Fruit fly (Drosophila melanogaster) whole organism, embryonic: ENCODE data around the gene amrt.

ENCODE experiments used
- Aef1 ChIP-seq: fragments of 200-800 bp; sonication (Bioruptor generic); IDR thresholded peaks from 3 replicates; pipeline ENCODE4 v1.3.6; 2022; ENCODE audit warnings: missing biosample characterization, missing genetic modification characterization
- Antp ChIP-seq: fragments of 200-800 bp; sonication (Bioruptor generic); optimal IDR thresholded peaks from 3 replicates; lab custom pipeline; 2016; ENCODE audit warnings: missing biosample characterization, missing genetic modification characterization
- Atf3 ChIP-seq: fragments of 200-800 bp; sonication (Bioruptor generic); optimal IDR thresholded peaks from 3 replicates; lab custom pipeline; 2016; ENCODE audit warnings: missing biosample characterization, missing genetic modification characterization
- B-H1 ChIP-seq: fragments of 200-800 bp; sonication (Bioruptor generic); IDR thresholded peaks from 3 replicates; pipeline ENCODE4 v1.3.6; 2022; ENCODE audit warnings: missing biosample characterization, missing genetic modification characterization
- CG10366 ChIP-seq: fragments of 200-800 bp; sonication (Bioruptor generic); IDR thresholded peaks from 2 replicates; pipeline ENCODE4 v1.3.6; 2022; ENCODE audit warnings: missing biosample characterization, missing genetic modification characterization
- CG10462 ChIP-seq: fragments of 200-800 bp; sonication (Bioruptor generic); optimal IDR thresholded peaks from 2 replicates; lab custom pipeline; 2016; ENCODE audit warnings: missing biosample characterization, missing genetic modification characterization
- CG11695 ChIP-seq: fragments of 200-800 bp; sonication (Bioruptor generic); IDR thresholded peaks from 3 replicates; pipeline ENCODE4 v1.3.6; 2022; ENCODE audit warnings: missing biosample characterization, missing genetic modification characterization
- CG11696 ChIP-seq: fragments of 200-800 bp; sonication (Bioruptor generic); IDR thresholded peaks from 2 replicates; pipeline ENCODE4 v1.3.6; 2022; ENCODE audit warnings: missing biosample characterization, missing genetic modification characterization
- CG12071 ChIP-seq: fragments of 200-800 bp; sonication (Bioruptor generic); optimal IDR thresholded peaks from 3 replicates; lab custom pipeline; 2018; ENCODE audit warnings: missing biosample characterization, mild to moderate bottlenecking, missing genetic modification characterization
- CG12236 ChIP-seq: fragments of 200-800 bp; sonication (Bioruptor generic); optimal IDR thresholded peaks from 2 replicates; lab custom pipeline; 2016; ENCODE audit warnings: missing biosample characterization, missing genetic modification characterization
- CG14860 ChIP-seq: fragments of 200-800 bp; sonication (Bioruptor generic); IDR thresholded peaks from 3 replicates; pipeline ENCODE4 v1.3.6; 2022; ENCODE audit warnings: missing biosample characterization, missing genetic modification characterization; ENCODE audit not compliant: partially characterized antibody
- CG16813 ChIP-seq: fragments of 200-800 bp; sonication (Bioruptor generic); IDR thresholded peaks from 3 replicates; pipeline ENCODE4 v1.3.6; 2022; ENCODE audit warnings: missing biosample characterization, missing genetic modification characterization; ENCODE audit not compliant: partially characterized antibody
- CG1832 ChIP-seq: fragments of 200-800 bp; sonication (Bioruptor generic); optimal IDR thresholded peaks from 2 replicates; lab custom pipeline; 2017; ENCODE audit warnings: missing biosample characterization, mild to moderate bottlenecking, missing genetic modification characterization, inconsistent platforms
- CG18619 ChIP-seq: fragments of 200-800 bp; sonication (Bioruptor generic); optimal IDR thresholded peaks from 3 replicates; lab custom pipeline; 2017; ENCODE audit warnings: missing biosample characterization, mild to moderate bottlenecking, missing genetic modification characterization
- CG42726 ChIP-seq: fragments of 200-800 bp; sonication (Bioruptor generic); IDR thresholded peaks from 2 replicates; pipeline ENCODE4 v1.3.6; 2022; ENCODE audit warnings: missing biosample characterization, missing genetic modification characterization; ENCODE audit not compliant: partially characterized antibody
- CG4617 ChIP-seq: fragments of 200-800 bp; sonication (Bioruptor generic); optimal IDR thresholded peaks from 3 replicates; lab custom pipeline; 2016; ENCODE audit warnings: missing biosample characterization, missing genetic modification characterization, borderline replicate concordance
- CG4820 ChIP-seq: fragments of 200-800 bp; sonication (Bioruptor generic); optimal IDR thresholded peaks from 3 replicates; lab custom pipeline; 2016; ENCODE audit warnings: missing biosample characterization, missing genetic modification characterization
- CG6765 ChIP-seq: fragments of 200-800 bp; sonication (Bioruptor generic); optimal IDR thresholded peaks from 3 replicates; lab custom pipeline; 2017; ENCODE audit warnings: missing biosample characterization, mild to moderate bottlenecking, missing genetic modification characterization
- CG7271 ChIP-seq: fragments of 200-800 bp; sonication (Bioruptor generic); optimal IDR thresholded peaks from 2 replicates; lab custom pipeline; 2018; ENCODE audit warnings: missing biosample characterization, mild to moderate bottlenecking, missing genetic modification characterization, moderate library complexity
- CG8290 ChIP-seq, 3 experiments: fragments of 200-800 bp; sonication (Bioruptor generic); optimal IDR thresholded peaks; 2 replicates each; lab custom pipeline; 2016 to 2019; ENCODE audit warnings: missing biosample characterization in 3 of 3, missing genetic modification characterization in 3 of 3, mild to moderate bottlenecking in 2 of 3, moderate library complexity in 1 of 3
- CG8388 ChIP-seq: fragments of 200-800 bp; sonication (Bioruptor generic); optimal IDR thresholded peaks from 2 replicates; lab custom pipeline; 2019; ENCODE audit warnings: missing biosample characterization, mild to moderate bottlenecking, missing genetic modification characterization, moderate library complexity
- CG9817 ChIP-seq: fragments of 200-800 bp; sonication (Bioruptor generic); optimal IDR thresholded peaks from 2 replicates; lab custom pipeline; 2018; ENCODE audit warnings: missing biosample characterization, mild to moderate bottlenecking, missing genetic modification characterization, moderate library complexity
- Dfd ChIP-seq, 2 experiments: fragments of >200 bp; optimal IDR thresholded peaks; 2 replicates each; lab custom pipeline; 2017; ENCODE audit warnings: missing biosample characterization in 2 of 2, missing genetic modification characterization in 2 of 2
- Doc2 ChIP-seq: fragments of 200-800 bp; sonication (Bioruptor generic); IDR thresholded peaks from 2 replicates; pipeline ENCODE4 v1.3.6; 2022; ENCODE audit warnings: missing biosample characterization, missing genetic modification characterization
- Dp ChIP-seq: fragments of 200-800 bp; sonication (Bioruptor generic); optimal IDR thresholded peaks from 2 replicates; lab custom pipeline; 2018; ENCODE audit warnings: missing biosample characterization, mild to moderate bottlenecking, missing genetic modification characterization, moderate library complexity
- Fer3 ChIP-seq: fragments of 200-800 bp; sonication (Bioruptor generic); optimal IDR thresholded peaks from 2 replicates; lab custom pipeline; 2018; ENCODE audit warnings: missing biosample characterization, mild to moderate bottlenecking, missing genetic modification characterization, moderate library complexity
- MESR4 ChIP-seq: fragments of 200-800 bp; sonication (Bioruptor generic); optimal IDR thresholded peaks from 2 replicates; lab custom pipeline; 2018; ENCODE audit warnings: missing biosample characterization, mild to moderate bottlenecking, missing genetic modification characterization, moderate library complexity
- Mrtf ChIP-seq: fragments of 200-800 bp; sonication (Bioruptor generic); IDR thresholded peaks from 3 replicates; pipeline ENCODE4 v1.3.6; 2022; ENCODE audit warnings: missing biosample characterization, missing genetic modification characterization
- Myb ChIP-seq: fragments of 200-800 bp; sonication (Bioruptor generic); optimal IDR thresholded peaks from 2 replicates; lab custom pipeline; 2016; ENCODE audit warnings: missing biosample characterization, missing genetic modification characterization
- Neu2 ChIP-seq: fragments of 200-800 bp; sonication (Bioruptor generic); optimal IDR thresholded peaks from 3 replicates; lab custom pipeline; 2016; ENCODE audit warnings: missing biosample characterization, missing genetic modification characterization, borderline replicate concordance
- Nf-YB ChIP-seq: fragments of 200-800 bp; sonication (Bioruptor generic); optimal IDR thresholded peaks from 3 replicates; lab custom pipeline; 2019; ENCODE audit warnings: missing biosample characterization, mild to moderate bottlenecking, missing genetic modification characterization, moderate library complexity
- Rfx ChIP-seq: fragments of 200-800 bp; sonication (Bioruptor generic); IDR thresholded peaks from 2 replicates; pipeline ENCODE4 v1.3.6; 2022; ENCODE audit warnings: missing biosample characterization, missing genetic modification characterization
- Sin3A ChIP-seq: fragments of >200 bp; optimal IDR thresholded peaks from 2 replicates; lab custom pipeline; 2018
- al ChIP-seq: fragments of 200-800 bp; sonication (Bioruptor generic); IDR thresholded peaks from 2 replicates; pipeline ENCODE4 v1.3.6; 2022; ENCODE audit warnings: missing biosample characterization, missing genetic modification characterization
- bsh ChIP-seq, 2 experiments: fragments of 200-800 bp; sonication (Bioruptor generic); optimal IDR thresholded peaks; 2 replicates each; lab custom pipeline; 2017 to 2018; ENCODE audit warnings: mild to moderate bottlenecking in 2 of 2, missing biosample characterization in 2 of 2, missing genetic modification characterization in 2 of 2, moderate library complexity in 1 of 2
- dm ChIP-seq: fragments of 200-800 bp; sonication (Bioruptor generic); optimal IDR thresholded peaks from 3 replicates; lab custom pipeline; 2016; ENCODE audit warnings: missing biosample characterization, missing genetic modification characterization
- esg ChIP-seq: fragments of 200-800 bp; sonication (Bioruptor generic); conservative IDR thresholded peaks from 2 replicates; pipeline ENCODE4 v1.3.6; 2022; ENCODE audit warnings: missing biosample characterization, missing genetic modification characterization
- gce ChIP-seq: fragments of 200-800 bp; sonication (Bioruptor generic); IDR thresholded peaks from 3 replicates; pipeline ENCODE4 v1.3.6; 2022; ENCODE audit warnings: missing biosample characterization, missing genetic modification characterization
- hb ChIP-seq: fragments of 200-800 bp; sonication (Bioruptor generic); IDR thresholded peaks from 3 replicates; pipeline ENCODE4 v1.3.6; 2022; ENCODE audit warnings: missing biosample characterization, missing genetic modification characterization; ENCODE audit not compliant: partially characterized antibody
- klu ChIP-seq: fragments of 200-800 bp; sonication (Bioruptor generic); IDR thresholded peaks from 2 replicates; pipeline ENCODE4 v1.3.6; 2022; ENCODE audit warnings: missing biosample characterization, missing genetic modification characterization
- lab ChIP-seq: fragments of 200-800 bp; sonication (Bioruptor generic); optimal IDR thresholded peaks from 3 replicates; lab custom pipeline; 2017; ENCODE audit warnings: missing biosample characterization, missing genetic modification characterization, mild to moderate bottlenecking, moderate library complexity, missing genetic modification reagents
- nmo ChIP-seq: fragments of 200-800 bp; sonication (Bioruptor generic); optimal IDR thresholded peaks from 2 replicates; lab custom pipeline; 2018; ENCODE audit warnings: missing biosample characterization, mild to moderate bottlenecking, missing genetic modification characterization, moderate library complexity
- org-1 ChIP-seq: fragments of 200-800 bp; sonication (Bioruptor generic); optimal IDR thresholded peaks from 2 replicates; lab custom pipeline; 2017; ENCODE audit warnings: missing biosample characterization, missing genetic modification characterization
- salm ChIP-seq: fragments of 200-800 bp; sonication (Bioruptor generic); optimal IDR thresholded peaks from 2 replicates; lab custom pipeline; 2018; ENCODE audit warnings: missing biosample characterization, mild to moderate bottlenecking, missing genetic modification characterization
- slbo ChIP-seq: fragments of 200-800 bp; sonication (Bioruptor generic); IDR thresholded peaks from 2 replicates; pipeline ENCODE4 v1.3.6; 2022; ENCODE audit warnings: missing biosample characterization, missing genetic modification characterization
- slp2 ChIP-seq: fragments of 200-800 bp; sonication (Bioruptor generic); optimal IDR thresholded peaks from 2 replicates; lab custom pipeline; 2016; ENCODE audit warnings: missing biosample characterization, missing genetic modification characterization
- stc ChIP-seq: fragments of 200-800 bp; sonication (Bioruptor generic); IDR thresholded peaks from 2 replicates; pipeline ENCODE4 v1.3.6; 2022; ENCODE audit warnings: missing biosample characterization, missing genetic modification characterization
- tin ChIP-seq: fragments of 200-800 bp; sonication (Bioruptor generic); optimal IDR thresholded peaks from 3 replicates; lab custom pipeline; 2016; ENCODE audit warnings: missing biosample characterization, missing genetic modification characterization
- z ChIP-seq: fragments of 200-800 bp; sonication (Bioruptor generic); IDR thresholded peaks from 3 replicates; pipeline ENCODE4 v1.3.6; 2022; ENCODE audit warnings: missing biosample characterization, missing genetic modification characterization

Gene amrt

DNA sequence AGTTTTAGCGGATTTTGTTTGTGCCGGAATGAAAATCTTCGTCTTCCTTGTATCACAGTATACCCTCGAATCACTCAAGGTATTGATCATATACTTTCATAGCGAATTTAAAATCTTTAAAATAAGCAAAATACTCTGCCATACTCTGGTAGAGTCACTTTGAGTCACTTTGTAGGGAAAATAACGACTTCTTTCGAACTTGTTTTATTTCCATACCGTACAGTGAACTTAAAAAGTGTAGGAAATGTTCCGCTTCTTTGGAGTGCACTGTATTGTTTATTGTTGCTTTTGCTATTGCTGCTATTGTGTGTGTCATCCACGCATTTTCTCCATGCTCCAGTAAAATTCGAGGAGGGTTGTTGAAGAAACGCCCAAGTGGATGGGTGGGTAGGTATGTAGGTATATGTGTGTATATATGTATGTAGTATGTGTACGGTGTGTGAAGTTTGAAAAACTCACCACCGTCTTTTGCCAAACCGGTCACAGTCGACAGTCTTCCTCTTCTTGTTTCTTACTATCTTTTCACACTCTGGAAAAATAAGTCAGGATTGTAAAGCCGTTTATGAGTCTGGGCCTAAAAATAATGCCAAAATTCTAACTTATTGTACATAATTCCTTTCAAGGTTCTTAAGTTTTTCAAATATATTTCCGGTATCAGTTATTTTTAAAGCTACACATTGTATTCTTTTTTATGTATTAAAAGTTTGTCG lies 6.9 kb downstream of the amrt start (continued):
- TF ChIP-seq CG4820 (no peak), CG6765 (GFP tag; lab: Kevin White, UChicago) (no peak), al (no peak), CG12236 (GFP tag; lab: Kevin White, UChicago) (no peak), Rfx (GFP tag; lab: Robert Waterston, UW) (0 out of 2 replicates have a peak, but pooled peaks have one; percentile 11), gce (GFP tag; lab: Robert Waterston, UW) (no peak), Myb (GFP tag; lab: Kevin White, UChicago) (no peak), Dp (GFP tag; lab: Kevin White, UChicago) (no peak), CG4617 (GFP tag; lab: Kevin White, UChicago) (no peak), CG12071 (peak; percentile 17), hb (GFP tag; lab: Robert Waterston, UW) (no peak), salm (no peak), Doc2 (GFP tag; lab: Robert Waterston, UW) (no peak), slbo (GFP tag; lab: Robert Waterston, UW) (peak; percentile 37), CG10462 (GFP tag; lab: Kevin White, UChicago) (no peak), org-1 (GFP tag; lab: Kevin White, UChicago) (peak; percentile 16), CG8388 (GFP tag; lab: Kevin White, UChicago) (peak; percentile 38), CG14860 (GFP tag; lab: Robert Waterston, UW) (no peak), B-H1 (GFP tag; lab: Robert Waterston, UW) (no peak), dm (GFP tag; lab: Kevin White, UChicago) (no peak), Fer3 (no peak), Mrtf (GFP tag; lab: Robert Waterston, UW) (no peak), CG11695 (GFP tag; lab: Robert Waterston, UW) (peak; percentile 31; the same call in 1 of the 3 replicates), Neu2 (GFP tag; lab: Kevin White, UChicago) (no peak), nmo (GFP tag; lab: Kevin White, UChicago) (peak; percentile 23), CG16813 (GFP tag; lab: Robert Waterston, UW) (no peak), tin (GFP tag; lab: Kevin White, UChicago) (peak; percentile 15), CG42726 (GFP tag; lab: Robert Waterston, UW) (no peak), stc (GFP tag; lab: Robert Waterston, UW) (no peak), CG9817 (peak; percentile 17), Sin3A (no peak), CG18619 (GFP tag; lab: Kevin White, UChicago) (no peak), Antp (GFP tag; lab: Kevin White, UChicago) (peak; percentile 30), Dfd (GFP tag; optimal IDR thresholded peaks at IDR 0.05; lab: Kevin White, UChicago) (no peak), MESR4 (GFP tag; lab: Kevin White, UChicago) (no peak), esg (GFP tag; lab: Robert Waterston, UW) (0 out of 2 replicates have a peak, but pooled peaks have one; percentile 16), Aef1 (GFP tag; lab: Robert Waterston, UW) (peak; percentile 13; the same call in 1 of the 3 replicates), bsh (GFP tag; optimal IDR thresholded peaks at IDR 0.05; lab: Kevin White, UChicago) (peak in 1 of 2 experiments; percentile 59), CG7271 (no peak), Atf3 (no peak), slp2 (no peak), z (GFP tag; lab: Robert Waterston, UW) (no peak), CG10366 (GFP tag; lab: Robert Waterston, UW) (no peak), klu (no peak), CG11696 (GFP tag; lab: Robert Waterston, UW) (no peak), lab (peak; percentile 47), Nf-YB (GFP tag; lab: Kevin White, UChicago) (no peak), CG8290 (GFP tag; optimal IDR thresholded peaks at IDR 0.05; lab: Kevin White, UChicago) (no peak), CG8290 (tag; optimal IDR thresholded peaks at IDR 0.05; lab: Kevin White, UChicago) (peak in 1 of 2 experiments; percentile 39), CG1832 (no peak)
